Worm (Caenorhabditis elegans) whole organism, L4 larva: ENCODE results near the gene let-4.

Source experiments
- F10B5.3 ChIP-seq: sonication (generic microtip); optimal IDR thresholded peaks from 2 replicates; lab custom pipeline; 2016; ENCODE audit warnings: mild to moderate bottlenecking, missing genetic modification characterization, missing compliant biosample characterization
- F37D6.2 ChIP-seq: sonication (generic microtip); optimal IDR thresholded peaks from 2 replicates; lab custom pipeline; 2016; ENCODE audit warnings: mild to moderate bottlenecking, missing genetic modification characterization, missing compliant biosample characterization
- F49E8.2 ChIP-seq: sonication (generic microtip); optimal IDR thresholded peaks from 2 replicates; lab custom pipeline; 2016; ENCODE audit warnings: missing compliant biosample characterization, mild to moderate bottlenecking, missing genetic modification characterization, borderline replicate concordance
- R02D3.7 ChIP-seq: fragments of 150-350 bp; sonication (generic microtip); optimal IDR thresholded peaks from 3 replicates; lab custom pipeline; 2014; ENCODE audit warnings: missing biosample characterization, missing genetic modification characterization
- T20F7.1 ChIP-seq: fragments of 200-800 bp; sonication (Bioruptor generic); optimal IDR thresholded peaks from 2 replicates; lab custom pipeline; 2018; ENCODE audit warnings: mild to moderate bottlenecking, missing genetic modification characterization, missing compliant biosample characterization
- ZK337.2 ChIP-seq: fragments of 200-800 bp; sonication (Bioruptor generic); IDR thresholded peaks from 2 replicates; pipeline ENCODE4 v1.3.6; 2022; ENCODE audit warnings: missing genetic modification reagents, missing genetic modification characterization, missing compliant biosample characterization
- ZK546.5 ChIP-seq, 2 experiments: sonication (generic microtip); optimal IDR thresholded peaks; 2 replicates each; lab custom pipeline; 2017; ENCODE audit warnings: missing biosample characterization in 2 of 2, missing genetic modification characterization in 2 of 2
- aha-1 ChIP-seq: fragments of 150-350 bp; peaks from one replicate; lab custom pipeline; 2014; ENCODE audit warnings: missing biosample characterization, missing genetic modification characterization
- attf-4 ChIP-seq: sonication (generic microtip); optimal IDR thresholded peaks from 3 replicates; lab custom pipeline; 2017; ENCODE audit warnings: missing biosample characterization, missing genetic modification characterization
- ceh-32 ChIP-seq: sonication (generic microtip); optimal IDR thresholded peaks from 2 replicates; lab custom pipeline; 2016; ENCODE audit warnings: mild to moderate bottlenecking, missing genetic modification characterization, missing compliant biosample characterization; ENCODE audit not compliant: poor library complexity
- daf-12 ChIP-seq: fragments of 150-350 bp; optimal IDR thresholded peaks from 2 replicates; lab custom pipeline; 2014; ENCODE audit warnings: missing biosample characterization, missing genetic modification reagents, missing genetic modification characterization
- dmd-6 ChIP-seq: fragments of 200-800 bp; sonication (Bioruptor generic); IDR thresholded peaks from 2 replicates; pipeline ENCODE4 v1.3.6; 2022; ENCODE audit warnings: missing genetic modification reagents, missing genetic modification characterization, missing compliant biosample characterization
- dve-1 ChIP-seq: sonication (generic microtip); optimal IDR thresholded peaks from 2 replicates; lab custom pipeline; 2017; ENCODE audit warnings: antibody characterized with exemption, mild to moderate bottlenecking, missing genetic modification characterization, missing compliant biosample characterization; ENCODE audit not compliant: insufficient read depth
- egl-43 ChIP-seq: fragments of 200-800 bp; sonication (Bioruptor generic); IDR thresholded peaks from 2 replicates; pipeline ENCODE4 v1.3.6; 2022; ENCODE audit warnings: missing genetic modification reagents, missing genetic modification characterization, missing compliant biosample characterization
- fkh-10 ChIP-seq: fragments of 150-350 bp; optimal IDR thresholded peaks from 2 replicates; lab custom pipeline; 2014; ENCODE audit warnings: missing biosample characterization, missing genetic modification reagents, missing genetic modification characterization
- hif-1 ChIP-seq, 2 experiments: sonication (generic microtip); optimal IDR thresholded peaks; 2 replicates each; lab custom pipeline; 2016 to 2017; ENCODE audit warnings: missing compliant biosample characterization in 2 of 2, missing genetic modification characterization in 2 of 2, missing genetic modification reagents in 2 of 2, missing genotype in 2 of 2, mild to moderate bottlenecking in 1 of 2
- hlh-11 ChIP-seq: fragments of 200-800 bp; sonication (Bioruptor generic); optimal IDR thresholded peaks from 2 replicates; lab custom pipeline; 2018; ENCODE audit warnings: mild to moderate bottlenecking, missing genetic modification characterization, missing compliant biosample characterization
- hlh-30 ChIP-seq: sonication (generic microtip); optimal IDR thresholded peaks from 2 replicates; lab custom pipeline; 2017; ENCODE audit warnings: antibody characterized with exemption, mild to moderate bottlenecking, missing genetic modification characterization, missing compliant biosample characterization; ENCODE audit not compliant: insufficient read depth
- lin-13 ChIP-seq: fragments of 150-350 bp; optimal IDR thresholded peaks from 2 replicates; lab custom pipeline; 2014; ENCODE audit warnings: missing biosample characterization, missing genetic modification reagents, missing genetic modification characterization
- lin-15B ChIP-seq: fragments of 150-350 bp; sonication (generic microtip); optimal IDR thresholded peaks from 3 replicates; lab custom pipeline; 2014; ENCODE audit warnings: missing biosample characterization, missing genetic modification characterization
- lin-38 ChIP-seq: fragments of 200-800 bp; sonication (Bioruptor generic); IDR thresholded peaks from 2 replicates; pipeline ENCODE4 v1.3.6; 2022; ENCODE audit warnings: missing genetic modification reagents, missing genetic modification characterization, missing compliant biosample characterization
- lsy-2 ChIP-seq, 2 experiments: fragments of 150-350 bp in 1 of 2; sonication (generic microtip) in 1 of 2; optimal IDR thresholded peaks; 2 replicates each; lab custom pipeline; 2014 to 2017; ENCODE audit warnings: missing biosample characterization in 2 of 2, missing genetic modification characterization in 2 of 2
- madf-5 ChIP-seq, 2 experiments: fragments of 200-800 bp; sonication (Bioruptor generic); IDR thresholded peaks; 2 replicates each; pipeline ENCODE4 v1.3.6; 2022; ENCODE audit warnings: missing compliant biosample characterization in 2 of 2, missing genetic modification characterization in 2 of 2
- mdt-29 ChIP-seq: fragments of 200-800 bp; sonication (Bioruptor generic); IDR thresholded peaks from 2 replicates; pipeline ENCODE4 v1.3.6; 2022; ENCODE audit warnings: missing genetic modification reagents, missing genetic modification characterization, missing compliant biosample characterization
- mes-2 ChIP-seq: sonication (generic microtip); optimal IDR thresholded peaks from 2 replicates; lab custom pipeline; 2016; ENCODE audit warnings: missing genotype, mild to moderate bottlenecking, missing genetic modification characterization, missing compliant biosample characterization; ENCODE audit not compliant: poor library complexity, severe bottlenecking
- nhr-111 ChIP-seq: fragments of 200-800 bp; sonication (Bioruptor generic); optimal IDR thresholded peaks from 2 replicates; lab custom pipeline; 2018; ENCODE audit warnings: mild to moderate bottlenecking, missing genetic modification characterization, missing compliant biosample characterization
- nhr-41 ChIP-seq: fragments of 200-800 bp; sonication (Bioruptor generic); IDR thresholded peaks from 2 replicates; pipeline ENCODE4 v1.3.6; 2022; ENCODE audit warnings: missing genetic modification reagents, missing genetic modification characterization, missing compliant biosample characterization
- nhr-42 ChIP-seq: fragments of 200-800 bp; sonication (Bioruptor generic); IDR thresholded peaks from 2 replicates; pipeline ENCODE4 v1.3.6; 2022; ENCODE audit warnings: missing genetic modification characterization, missing compliant biosample characterization
- nhr-6 ChIP-seq: fragments of 150-350 bp; optimal IDR thresholded peaks from 2 replicates; lab custom pipeline; 2014; ENCODE audit warnings: missing biosample characterization, missing genetic modification characterization
- nhr-77 ChIP-seq: fragments of 150-350 bp; optimal IDR thresholded peaks from 2 replicates; lab custom pipeline; 2014; ENCODE audit warnings: missing biosample characterization, missing genetic modification characterization
- pha-4 ChIP-seq, 2 experiments: fragments of 150-350 bp in 1 of 2; fragments of 200-800 bp in 1 of 2; sonication (Bioruptor generic) in 1 of 2; IDR thresholded peaks in 1 of 2; optimal IDR thresholded peaks in 1 of 2; 2 replicates each; pipeline versions ENCODE4 v1.3.6 to Lab custom; 2014 to 2022; ENCODE audit warnings: missing genetic modification characterization in 2 of 2, missing genetic modification reagents in 2 of 2, missing biosample characterization in 1 of 2, missing compliant biosample characterization in 1 of 2
- pqm-1 ChIP-seq: sonication (generic microtip); optimal IDR thresholded peaks from 2 replicates; lab custom pipeline; 2017; ENCODE audit warnings: missing biosample characterization, missing genetic modification characterization
- rbr-2 ChIP-seq: sonication (generic microtip); optimal IDR thresholded peaks from 2 replicates; lab custom pipeline; 2016; ENCODE audit warnings: missing genotype, missing genetic modification characterization, missing compliant biosample characterization
- sdz-12 ChIP-seq: fragments of 200-800 bp; sonication (Bioruptor generic); optimal IDR thresholded peaks from 2 replicates; lab custom pipeline; 2018; ENCODE audit warnings: mild to moderate bottlenecking, missing genetic modification characterization, missing compliant biosample characterization
- skn-1 ChIP-seq: fragments of 150-350 bp; optimal IDR thresholded peaks from 2 replicates; lab custom pipeline; 2014; ENCODE audit warnings: missing biosample characterization, missing genetic modification characterization
- tag-97 ChIP-seq: fragments of 200-800 bp; sonication (Bioruptor generic); IDR thresholded peaks from 2 replicates; pipeline ENCODE4 v1.3.6; 2022; ENCODE audit warnings: missing genetic modification characterization, missing compliant biosample characterization
- tra-1 ChIP-seq: fragments of 200-800 bp; sonication (Bioruptor generic); IDR thresholded peaks from 2 replicates; pipeline ENCODE4 v1.3.6; 2022; ENCODE audit warnings: missing genetic modification reagents, missing genetic modification characterization, missing compliant biosample characterization
- unc-62 ChIP-seq, 3 experiments: fragments of 150-350 bp in 1 of 3; sonication (generic microtip); optimal IDR thresholded peaks in 2 of 3; peaks in 1 of 3; 1 replicate in 1 of 3; 2 replicates in 2 of 3; lab custom pipeline; 2014 to 2017; ENCODE audit warnings: missing biosample characterization in 3 of 3, missing genetic modification characterization in 3 of 3, missing genetic modification reagents in 3 of 3, missing genotype in 1 of 3
- zip-11 ChIP-seq: fragments of 200-800 bp; sonication (Bioruptor generic); IDR thresholded peaks from 2 replicates; pipeline ENCODE4 v1.3.6; 2022; ENCODE audit warnings: missing genetic modification characterization, missing compliant biosample characterization
- zip-2 ChIP-seq: fragments of 150-350 bp; optimal IDR thresholded peaks from 2 replicates; lab custom pipeline; 2014; ENCODE audit warnings: missing biosample characterization, missing genetic modification characterization
- ztf-11 ChIP-seq: fragments of 150-350 bp; optimal IDR thresholded peaks from 2 replicates; lab custom pipeline; 2014; ENCODE audit warnings: missing biosample characterization, missing genetic modification characterization

The let-4 gene

ce11 chrX:14557936-14558554 lies 19.7 kb upstream of the let-4 start, which contains the start of gene nhr-3 (continued):
- TF ChIP-seq madf-5 (GFP tag; IDR thresholded peaks at IDR 0.05; lab: Robert Waterston, UW) = no peak
- TF ChIP-seq unc-62 (GFP tag; optimal IDR thresholded peaks at IDR 0.05 in 1 of 2; lab: Kevin White, UChicago) = peak in 1 of 2 experiments; percentile 99
- TF ChIP-seq unc-62 (tag; optimal IDR thresholded peaks at IDR 0.05; lab: Kevin White, UChicago) = no peak
- TF ChIP-seq egl-43 (GFP tag; lab: Robert Waterston, UW) = no peak
- no peak for TF ChIP-seq F49E8.2 (tag; lab: Kevin White, UChicago)
- peak; percentile 26 for TF ChIP-seq mes-2
- peak; percentile 79 for TF ChIP-seq hlh-30 (tag; lab: Kevin White, UChicago)
- TF ChIP-seq aha-1 (tag; lab: Kevin White, UChicago) = peak; percentile 58
- TF ChIP-seq dve-1 (tag; lab: Kevin White, UChicago) = peak; percentile 51
- TF ChIP-seq dmd-6 (GFP tag; lab: Robert Waterston, UW) = peak; percentile 75
- no peak for TF ChIP-seq rbr-2 (tag; lab: Kevin White, UChicago)
- no peak for TF ChIP-seq F37D6.2
- TF ChIP-seq hif-1 (tag; optimal IDR thresholded peaks at IDR 0.05; lab: Kevin White, UChicago) = peak in 1 of 2 experiments; percentile 9
- TF ChIP-seq lin-13 (GFP tag; lab: Kevin White, UChicago) = no peak
- no peak for TF ChIP-seq pha-4 (GFP tag; IDR thresholded peaks at IDR 0.05; lab: Robert Waterston, UW)
- TF ChIP-seq pha-4 (tag; optimal IDR thresholded peaks at IDR 0.05; lab: Kevin White, UChicago) = no peak
- TF ChIP-seq nhr-42 (GFP tag; lab: Robert Waterston, UW) = no peak
- no peak for TF ChIP-seq tag-97 (GFP tag; lab: Robert Waterston, UW)
- TF ChIP-seq daf-12 (tag; lab: Kevin White, UChicago) = no peak
- no peak for TF ChIP-seq R02D3.7 (tag; lab: Kevin White, UChicago)
- TF ChIP-seq sdz-12 (GFP tag; lab: Kevin White, UChicago) = no peak
- no peak for TF ChIP-seq ztf-11 (tag; lab: Kevin White, UChicago)
- TF ChIP-seq ceh-32 (tag; lab: Kevin White, UChicago) = no peak
- TF ChIP-seq nhr-6 = peak; percentile 8
- no peak for TF ChIP-seq lin-15B (tag; lab: Kevin White, UChicago)

ce11 chrX:14559084-14559483 lies 18.7 kb upstream of the let-4 start:
- no peak for TF ChIP-seq ZK337.2

ce11 chrX:14559519-14560296 lies 18.0 kb upstream of the let-4 start:
- TF ChIP-seq madf-5 (GFP tag; IDR thresholded peaks at IDR 0.05; lab: Robert Waterston, UW) (0 out of 4 replicates have a peak, but pooled peaks of 1 of the 2 experiments have one; percentile 26), attf-4 (peak; percentile 43), nhr-41 (peak; percentile 17; the same call in 1 of the 2 replicates), hif-1 (tag; optimal IDR thresholded peaks at IDR 0.05; lab: Kevin White, UChicago) (no peak), pha-4 (GFP tag; IDR thresholded peaks at IDR 0.05; lab: Robert Waterston, UW) (no peak), pha-4 (tag; optimal IDR thresholded peaks at IDR 0.05; lab: Kevin White, UChicago) (peak; percentile 67), skn-1 (tag; lab: Kevin White, UChicago) (no peak)

- TF ChIP-seq nhr-111 (GFP tag; lab: Kevin White, UChicago) = no peak
- TF ChIP-seq lin-38 (GFP tag; lab: Robert Waterston, UW) = peak; percentile 54
- peak; percentile 71 for TF ChIP-seq pqm-1 (tag; lab: Kevin White, UChicago)
- no peak for TF ChIP-seq F10B5.3 (tag; lab: Kevin White, UChicago)
- TF ChIP-seq nhr-42 (GFP tag; lab: Robert Waterston, UW) = peak; percentile 20; the same call in 1 of the 2 replicates
- peak; percentile 99 for TF ChIP-seq dmd-6 (GFP tag; lab: Robert Waterston, UW)
- peak; percentile 34 to 92 for TF ChIP-seq hif-1 (tag; optimal IDR thresholded peaks at IDR 0.05; lab: Kevin White, UChicago)
- peak; percentile 14 for TF ChIP-seq fkh-10 (GFP tag; lab: Kevin White, UChicago)
- no peak for TF ChIP-seq attf-4
- peak; percentile 75 to 79 for TF ChIP-seq lsy-2 (tag; optimal IDR thresholded peaks at IDR 0.05; lab: Kevin White, UChicago)
- no peak for TF ChIP-seq mdt-29 (GFP tag; lab: Robert Waterston, UW)
- no peak for TF ChIP-seq zip-11 (GFP tag; lab: Robert Waterston, UW)
- TF ChIP-seq T20F7.1 (GFP tag; lab: Kevin White, UChicago) = peak; percentile 76
- TF ChIP-seq ZK546.5 (tag; optimal IDR thresholded peaks at IDR 0.05; lab: Kevin White, UChicago) = no peak
- peak; percentile 55 for TF ChIP-seq zip-2
- TF ChIP-seq nhr-41 = peak; percentile 44; the same call in 1 of the 2 replicates
- TF ChIP-seq egl-43 (GFP tag; lab: Robert Waterston, UW) = peak; percentile 64
- peak; percentile 39 for TF ChIP-seq F37D6.2
- peak; percentile 90 for TF ChIP-seq nhr-77 (tag; lab: Kevin White, UChicago)
- peak; percentile 98 for TF ChIP-seq hlh-11
- peak; percentile 92 for TF ChIP-seq tra-1 (GFP tag; lab: Robert Waterston, UW)
Measured at ce11 chrX:14560297-14560680, 17.4 kb upstream of the let-4 start.
